Fruit fly (Drosophila melanogaster): ENCODE results near the gene DEF8.

Gene DEF8

DNA sequence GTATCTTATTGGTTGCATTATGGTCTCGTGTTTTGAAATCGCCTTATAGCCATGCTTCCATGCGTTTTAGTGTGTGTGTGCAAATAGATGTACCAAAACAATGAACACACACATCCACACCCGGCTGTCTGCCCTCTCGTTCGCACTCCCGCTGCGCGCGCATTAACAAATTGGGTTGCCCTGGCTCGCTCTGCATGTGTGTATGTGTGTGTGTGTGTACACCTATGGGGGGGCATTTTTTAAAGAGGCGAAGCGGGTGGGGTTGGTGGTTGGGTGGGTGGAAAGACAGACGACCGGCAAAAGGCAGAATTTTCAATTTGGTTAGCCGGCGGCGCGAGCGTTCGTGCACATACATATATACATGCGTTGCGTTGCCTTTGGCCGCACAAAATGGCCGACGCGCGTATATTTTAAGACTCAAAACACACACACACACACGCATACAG lies 7.8 kb upstream of the DEF8 start (continued):
- TF ChIP-seq fd85E (GFP tag; optimal IDR thresholded peaks at IDR 0.05) (no peak), Lpt (GFP tag; optimal IDR thresholded peaks at IDR 0.05) (no peak), Met (GFP tag; optimal IDR thresholded peaks at IDR 0.05) (no peak), Smox (GFP tag; optimal IDR thresholded peaks at IDR 0.05) (no peak), salr (GFP tag; optimal IDR thresholded peaks at IDR 0.05) (no peak), CG3919 (GFP tag; optimal IDR thresholded peaks at IDR 0.05) (peak; percentile 21), Hr38 (GFP tag; optimal IDR thresholded peaks at IDR 0.05) (no peak), CG6854 (GFP tag; optimal IDR thresholded peaks at IDR 0.05) (peak; percentile 58), Eip93F (GFP tag; optimal IDR thresholded peaks at IDR 0.05) (peak; percentile 38), topi (GFP tag; optimal IDR thresholded peaks at IDR 0.05) (no peak), CG3032 (tag; optimal IDR thresholded peaks at IDR 0.05) (no peak), CG10669 (GFP tag; optimal IDR thresholded peaks at IDR 0.05) (no peak), Ets96B (tag; optimal IDR thresholded peaks at IDR 0.05) (no peak), cyc (GFP tag; optimal IDR thresholded peaks at IDR 0.05) (no peak)

DNA sequence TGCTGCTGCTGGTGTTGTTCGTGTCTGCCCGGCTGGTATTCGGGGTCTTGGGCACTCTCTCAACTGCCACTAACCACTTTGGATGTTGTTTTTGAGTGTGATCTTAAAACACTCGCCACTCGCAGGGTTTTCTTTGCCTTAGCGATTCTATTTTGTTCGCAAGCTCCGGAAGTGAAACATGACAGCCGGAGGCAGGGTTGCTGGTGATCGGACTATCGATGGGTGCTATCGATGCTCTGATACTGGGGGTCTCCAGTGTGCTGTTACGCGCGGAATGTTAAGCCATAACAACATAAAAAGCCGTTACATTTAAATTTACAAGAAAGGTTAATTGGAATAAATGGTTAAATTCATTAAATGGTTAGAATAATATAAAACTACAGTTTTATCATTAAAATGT lies 7.0 kb upstream of the DEF8 start, which contains the start of gene yps:
yps (minus strand) TSS at position 176 of the 400 bp plus-strand sequence.
- TF ChIP-seq Ets96B (tag; optimal IDR thresholded peaks at IDR 0.05) = peak; percentile 50
- peak; percentile 84 for TF ChIP-seq CG31627 (GFP tag; optimal IDR thresholded peaks at IDR 0.05)
- peak in 1 of 2 experiments; percentile 90 for TF ChIP-seq salr (GFP tag; optimal IDR thresholded peaks at IDR 0.05)
- TF ChIP-seq Eip93F (GFP tag; optimal IDR thresholded peaks at IDR 0.05) = peak; percentile 0
- TF ChIP-seq Hr39 (GFP tag; optimal IDR thresholded peaks at IDR 0.05) = peak; percentile 74
- TF ChIP-seq CG8632 (GFP tag; optimal IDR thresholded peaks at IDR 0.05) = peak; percentile 76
- TF ChIP-seq CG8319 (GFP tag; optimal IDR thresholded peaks at IDR 0.05) = peak; percentile 93
- peak; percentile 94 for TF ChIP-seq esn (GFP tag; optimal IDR thresholded peaks at IDR 0.05)
- peak; percentile 54 for TF ChIP-seq dsx (GFP tag; optimal IDR thresholded peaks at IDR 0.05; ENCODE audit: poor library complexity, severe bottlenecking)
- TF ChIP-seq CG16779 (tag; optimal IDR thresholded peaks at IDR 0.05) = peak; percentile 79
- TF ChIP-seq acj6 (GFP tag; optimal IDR thresholded peaks at IDR 0.05) = peak; percentile 83
- TF ChIP-seq net (GFP tag; optimal IDR thresholded peaks at IDR 0.05) = peak; percentile 93
- TF ChIP-seq CG6276 (GFP tag; optimal IDR thresholded peaks at IDR 0.05) = no peak
- peak; percentile 70 for TF ChIP-seq CG3032 (tag; optimal IDR thresholded peaks at IDR 0.05)
- peak; percentile 74 for TF ChIP-seq dac (GFP tag; optimal IDR thresholded peaks at IDR 0.05)
- TF ChIP-seq fd59A (GFP tag; optimal IDR thresholded peaks at IDR 0.05) = no peak
- TF ChIP-seq vri (GFP tag; optimal IDR thresholded peaks at IDR 0.05) = peak; percentile 91
- peak; percentile 85 for TF ChIP-seq CG6792 (GFP tag; optimal IDR thresholded peaks at IDR 0.05)
- TF ChIP-seq Sox14 (GFP tag; optimal IDR thresholded peaks at IDR 0.05) = peak; percentile 67
- TF ChIP-seq spab (GFP tag; optimal IDR thresholded peaks at IDR 0.05) = no peak
- peak; percentile 86 for TF ChIP-seq CG34406 (GFP tag; optimal IDR thresholded peaks at IDR 0.05)
- peak; percentile 90 for TF ChIP-seq CG7368 (GFP tag; optimal IDR thresholded peaks at IDR 0.05)
- peak; percentile 74 for TF ChIP-seq CG6808 (GFP tag; optimal IDR thresholded peaks at IDR 0.05)
- peak; percentile 52 for TF ChIP-seq Hr4 (GFP tag; optimal IDR thresholded peaks at IDR 0.05)
- TF ChIP-seq Sox102F (GFP tag; optimal IDR thresholded peaks at IDR 0.05) = peak; percentile 90
- peak; percentile 54 for TF ChIP-seq CG10631 (GFP tag; optimal IDR thresholded peaks at IDR 0.05)
- TF ChIP-seq Blimp-1 (GFP tag; optimal IDR thresholded peaks at IDR 0.05) = peak; percentile 77
- peak; percentile 4 for TF ChIP-seq Lpt (GFP tag; optimal IDR thresholded peaks at IDR 0.05)
- no peak for TF ChIP-seq CG32006 (GFP tag; optimal IDR thresholded peaks at IDR 0.05)
- TF ChIP-seq Ets21C (GFP tag; optimal IDR thresholded peaks at IDR 0.05) = peak; percentile 61
- TF ChIP-seq CG4318 (GFP tag; optimal IDR thresholded peaks at IDR 0.05) = no peak
- peak; percentile 94 for TF ChIP-seq CG3919 (GFP tag; optimal IDR thresholded peaks at IDR 0.05)
- peak; percentile 87 for TF ChIP-seq svp (GFP tag)
- TF ChIP-seq CG8119 (GFP tag; IDR thresholded peaks at IDR 0.05) = peak; percentile 26; the same call in 1 of the 3 replicates
- peak; percentile 49 for TF ChIP-seq CG11762 (GFP tag; optimal IDR thresholded peaks at IDR 0.05; ENCODE audit: insufficient read depth)
- peak; percentile 46 for TF ChIP-seq CG15336 (GFP tag; IDR thresholded peaks at IDR 0.05)
- TF ChIP-seq fkh (GFP tag; optimal IDR thresholded peaks at IDR 0.05) = peak; percentile 86
- peak; percentile 89 for TF ChIP-seq Eip75B (GFP tag; optimal IDR thresholded peaks at IDR 0.05)
- peak; percentile 95 for TF ChIP-seq Eip78C (GFP tag)
- peak; percentile 88 for TF ChIP-seq cyc (GFP tag; optimal IDR thresholded peaks at IDR 0.05)
- TF ChIP-seq CG11294 (GFP tag; IDR thresholded peaks at IDR 0.05) = peak; percentile 55; the same call in 1 of the 2 replicates
- peak; percentile 90 for TF ChIP-seq lz (GFP tag; optimal IDR thresholded peaks at IDR 0.05)

Data from whole organism, prepupa.